Fruit fly (Drosophila melanogaster) whole organism, embryonic: ENCODE data around the gene Obp99c.
A peak's percentile ranks its signal among the peaks of the same experiment; 100 is the strongest.

Experiments used
- Aef1 ChIP-seq: fragments of 200-800 bp; sonication (Bioruptor generic); IDR thresholded peaks from 3 replicates; pipeline ENCODE4 v1.3.6; 2022; ENCODE audit warnings: missing biosample characterization, missing genetic modification characterization
- CG10565 ChIP-seq: fragments of 200-800 bp; sonication (Bioruptor generic); optimal IDR thresholded peaks from 3 replicates; lab custom pipeline; 2016; ENCODE audit warnings: missing biosample characterization, mild to moderate bottlenecking, missing genetic modification characterization
- CG11695 ChIP-seq: fragments of 200-800 bp; sonication (Bioruptor generic); IDR thresholded peaks from 3 replicates; pipeline ENCODE4 v1.3.6; 2022; ENCODE audit warnings: missing biosample characterization, missing genetic modification characterization
- CG12219 ChIP-seq: fragments of 200-800 bp; sonication (Bioruptor generic); optimal IDR thresholded peaks from 3 replicates; lab custom pipeline; 2018; ENCODE audit warnings: missing biosample characterization, mild to moderate bottlenecking, missing genetic modification characterization
- CG1233 ChIP-seq: fragments of 200-800 bp; sonication (Bioruptor generic); optimal IDR thresholded peaks from 4 replicates; lab custom pipeline; 2018; ENCODE audit warnings: missing biosample characterization, mild to moderate bottlenecking, missing genetic modification characterization
- CG13287 ChIP-seq: fragments of 200-800 bp; sonication (Bioruptor generic); IDR thresholded peaks from 2 replicates; pipeline ENCODE4 v1.3.6; 2022; ENCODE audit warnings: missing biosample characterization, missing genetic modification characterization; ENCODE audit not compliant: partially characterized antibody
- CG14014 ChIP-seq: fragments of 200-800 bp; sonication (Bioruptor generic); IDR thresholded peaks from 2 replicates; pipeline ENCODE4 v1.3.6; 2022; ENCODE audit warnings: missing biosample characterization, missing genetic modification characterization
- CG16813 ChIP-seq: fragments of 200-800 bp; sonication (Bioruptor generic); IDR thresholded peaks from 3 replicates; pipeline ENCODE4 v1.3.6; 2022; ENCODE audit warnings: missing biosample characterization, missing genetic modification characterization; ENCODE audit not compliant: partially characterized antibody
- CG16815 ChIP-seq: fragments of 200-800 bp; sonication (Bioruptor generic); optimal IDR thresholded peaks from 3 replicates; lab custom pipeline; 2017; ENCODE audit warnings: missing biosample characterization, mild to moderate bottlenecking, missing genetic modification characterization
- CG17186 ChIP-seq: fragments of 200-800 bp; sonication (Bioruptor generic); optimal IDR thresholded peaks from 3 replicates; lab custom pipeline; 2017; ENCODE audit warnings: missing biosample characterization, missing genetic modification reagents, missing genetic modification characterization
- CG17328 ChIP-seq: fragments of 200-800 bp; sonication (Bioruptor generic); IDR thresholded peaks from 2 replicates; pipeline ENCODE4 v1.3.6; 2022; ENCODE audit warnings: missing biosample characterization, missing genetic modification characterization
- CG17802 ChIP-seq: fragments of 200-800 bp; sonication (Bioruptor generic); optimal IDR thresholded peaks from 2 replicates; lab custom pipeline; 2018; ENCODE audit warnings: missing biosample characterization, mild to moderate bottlenecking, missing genetic modification characterization, moderate library complexity
- CG1792 ChIP-seq: fragments of 200-800 bp; sonication (Bioruptor generic); optimal IDR thresholded peaks from 2 replicates; lab custom pipeline; 2016; ENCODE audit warnings: missing biosample characterization, missing genetic modification characterization
- CG30431 ChIP-seq: fragments of 200-800 bp; sonication (Bioruptor generic); optimal IDR thresholded peaks from 2 replicates; lab custom pipeline; 2017; ENCODE audit warnings: missing biosample characterization, missing genetic modification characterization
- CG32767 ChIP-seq: fragments of 200-800 bp; sonication (Bioruptor generic); IDR thresholded peaks from 2 replicates; pipeline ENCODE4 v1.3.6; 2022; ENCODE audit warnings: missing biosample characterization, missing genetic modification characterization
- CG4328 ChIP-seq: fragments of 200-800 bp; sonication (Bioruptor generic); optimal IDR thresholded peaks from 3 replicates; lab custom pipeline; 2017; ENCODE audit warnings: missing biosample characterization, missing genetic modification reagents, missing genetic modification characterization
- CG7963 ChIP-seq: fragments of 200-800 bp; sonication (Bioruptor generic); IDR thresholded peaks from 3 replicates; pipeline ENCODE4 v1.3.6; 2022; ENCODE audit warnings: missing biosample characterization, missing genetic modification characterization; ENCODE audit not compliant: partially characterized antibody
- CG8281 ChIP-seq: fragments of 200-800 bp; sonication (Bioruptor generic); optimal IDR thresholded peaks from 2 replicates; lab custom pipeline; 2018; ENCODE audit warnings: missing biosample characterization, mild to moderate bottlenecking, missing genetic modification characterization, moderate library complexity
- CG8765 ChIP-seq: fragments of 200-800 bp; sonication (Bioruptor generic); IDR thresholded peaks from 2 replicates; pipeline ENCODE4 v1.3.6; 2022; ENCODE audit warnings: missing biosample characterization, missing genetic modification characterization
- CG8924 ChIP-seq: fragments of 200-800 bp; optimal IDR thresholded peaks from 3 replicates; lab custom pipeline; 2019; ENCODE audit warnings: missing biosample characterization, mild to moderate bottlenecking, missing genetic modification characterization, moderate library complexity
- CG9727 ChIP-seq: fragments of 200-800 bp; sonication (Bioruptor generic); optimal IDR thresholded peaks from 3 replicates; lab custom pipeline; 2017; ENCODE audit warnings: missing biosample characterization, mild to moderate bottlenecking, missing genetic modification characterization
- D ChIP-seq, 2 experiments: fragments of 200-800 bp in 1 of 2; fragments of >200 bp in 1 of 2; sonication (Bioruptor generic) in 1 of 2; optimal IDR thresholded peaks; 2 replicates in 1 of 2; 3 replicates in 1 of 2; lab custom pipeline; 2017; ENCODE audit warnings: mild to moderate bottlenecking in 1 of 2, missing biosample characterization in 1 of 2, missing genetic modification characterization in 1 of 2, missing genetic modification reagents in 1 of 2
- H2.0 ChIP-seq: fragments of 200-800 bp; sonication (Bioruptor generic); IDR thresholded peaks from 2 replicates; pipeline ENCODE4 v1.3.6; 2022; ENCODE audit warnings: missing biosample characterization, missing genetic modification characterization
- Hey ChIP-seq: fragments of 200-800 bp; sonication (Bioruptor generic); optimal IDR thresholded peaks from 3 replicates; lab custom pipeline; 2018; ENCODE audit warnings: missing biosample characterization, mild to moderate bottlenecking, missing genetic modification characterization
- Max ChIP-seq: fragments of 200-800 bp; sonication (Bioruptor generic); optimal IDR thresholded peaks from 2 replicates; lab custom pipeline; 2016; ENCODE audit warnings: missing biosample characterization, mild to moderate bottlenecking, missing genetic modification characterization
- Neu2 ChIP-seq: fragments of 200-800 bp; sonication (Bioruptor generic); optimal IDR thresholded peaks from 3 replicates; lab custom pipeline; 2016; ENCODE audit warnings: missing biosample characterization, missing genetic modification characterization, borderline replicate concordance
- Scr ChIP-seq: fragments of 200-800 bp; sonication (Bioruptor generic); IDR thresholded peaks from 2 replicates; pipeline ENCODE4 v1.3.6; 2022; ENCODE audit warnings: missing biosample characterization, missing genetic modification characterization; ENCODE audit not compliant: partially characterized antibody
- croc ChIP-seq: fragments of 200-800 bp; sonication (Bioruptor generic); conservative IDR thresholded peaks from 3 replicates; pipeline ENCODE4 v1.3.6; 2022; ENCODE audit warnings: missing biosample characterization, missing genetic modification characterization
- cwo ChIP-seq: fragments of 200-800 bp; sonication (Bioruptor generic); optimal IDR thresholded peaks from 3 replicates; lab custom pipeline; 2017; ENCODE audit warnings: missing biosample characterization, missing genetic modification characterization, mild to moderate bottlenecking, moderate library complexity, missing genetic modification reagents
- dpn ChIP-seq, 2 experiments: fragments of 200-800 bp; sonication (Bioruptor generic); optimal IDR thresholded peaks; 3 replicates each; lab custom pipeline; 2016; ENCODE audit warnings: missing biosample characterization in 2 of 2, missing genetic modification characterization in 2 of 2
- exex ChIP-seq: fragments of 200-800 bp; sonication (Bioruptor generic); optimal IDR thresholded peaks from 4 replicates; lab custom pipeline; 2018; ENCODE audit warnings: missing biosample characterization, mild to moderate bottlenecking, missing genetic modification characterization, moderate library complexity
- eyg ChIP-seq: fragments of 200-800 bp; sonication (Bioruptor generic); optimal IDR thresholded peaks from 3 replicates; lab custom pipeline; 2016; ENCODE audit warnings: missing biosample characterization, missing genetic modification characterization
- fd3F ChIP-seq: fragments of 200-800 bp; sonication (Bioruptor generic); optimal IDR thresholded peaks from 2 replicates; lab custom pipeline; 2018; ENCODE audit warnings: missing biosample characterization, mild to moderate bottlenecking, missing genetic modification characterization, moderate library complexity
- fd64A ChIP-seq: fragments of 200-800 bp; sonication (Bioruptor generic); optimal IDR thresholded peaks from 3 replicates; lab custom pipeline; 2018; ENCODE audit warnings: missing biosample characterization, mild to moderate bottlenecking, missing genetic modification characterization
- fd96Cb ChIP-seq: fragments of 200-800 bp; sonication (Bioruptor generic); optimal IDR thresholded peaks from 2 replicates; lab custom pipeline; 2018; ENCODE audit warnings: missing biosample characterization, mild to moderate bottlenecking, missing genetic modification characterization, moderate library complexity
- gsb-n ChIP-seq: fragments of 200-800 bp; sonication (Bioruptor generic); optimal IDR thresholded peaks from 3 replicates; lab custom pipeline; 2018; ENCODE audit warnings: missing biosample characterization, mild to moderate bottlenecking, missing genetic modification characterization
- ind ChIP-seq: fragments of 200-800 bp; sonication (Bioruptor generic); optimal IDR thresholded peaks from 3 replicates; lab custom pipeline; 2016; ENCODE audit warnings: missing biosample characterization, missing genetic modification characterization
- jing ChIP-seq: fragments of 200-800 bp; sonication (Bioruptor generic); optimal IDR thresholded peaks from 2 replicates; lab custom pipeline; 2018; ENCODE audit warnings: missing biosample characterization, mild to moderate bottlenecking, missing genetic modification characterization
- kni ChIP-seq: fragments of 200-800 bp; sonication (Bioruptor generic); optimal IDR thresholded peaks from 3 replicates; lab custom pipeline; 2017; ENCODE audit warnings: mild to moderate bottlenecking, missing biosample characterization, missing genetic modification reagents, missing genetic modification characterization
- lilli ChIP-seq: fragments of 200-800 bp; sonication (Bioruptor generic); optimal IDR thresholded peaks from 3 replicates; lab custom pipeline; 2016; ENCODE audit warnings: missing biosample characterization, missing genetic modification characterization
- mirr ChIP-seq: fragments of 200-800 bp; sonication (Bioruptor generic); optimal IDR thresholded peaks from 3 replicates; lab custom pipeline; 2018; ENCODE audit warnings: missing biosample characterization, mild to moderate bottlenecking, missing genetic modification characterization
- nau ChIP-seq: fragments of 200-800 bp; sonication (Bioruptor generic); optimal IDR thresholded peaks from 3 replicates; lab custom pipeline; 2017; ENCODE audit warnings: missing biosample characterization, mild to moderate bottlenecking, missing genetic modification characterization, missing genetic modification reagents
- odd ChIP-seq: fragments of 200-800 bp; sonication (Bioruptor generic); optimal IDR thresholded peaks from 2 replicates; lab custom pipeline; 2017; ENCODE audit warnings: missing biosample characterization, mild to moderate bottlenecking, missing genetic modification characterization
- pho ChIP-seq: fragments of 200-800 bp; sonication (Bioruptor generic); optimal IDR thresholded peaks from 2 replicates; lab custom pipeline; 2016; ENCODE audit warnings: missing biosample characterization, missing genetic modification characterization
- tap ChIP-seq: fragments of 200-800 bp; optimal IDR thresholded peaks from 3 replicates; lab custom pipeline; 2019; ENCODE audit warnings: missing biosample characterization, mild to moderate bottlenecking, missing genetic modification characterization, moderate library complexity
- trem ChIP-seq: fragments of 200-800 bp; optimal IDR thresholded peaks from 3 replicates; lab custom pipeline; 2019; ENCODE audit warnings: missing biosample characterization, mild to moderate bottlenecking, missing genetic modification characterization, moderate library complexity
- wor ChIP-seq: fragments of 200-800 bp; sonication (Bioruptor generic); IDR thresholded peaks from 2 replicates; pipeline ENCODE4 v1.3.6; 2022; ENCODE audit warnings: missing biosample characterization, missing genetic modification characterization
- zen2 ChIP-seq: fragments of 200-800 bp; sonication (Bioruptor generic); IDR thresholded peaks from 3 replicates; pipeline ENCODE4 v1.3.6; 2022; ENCODE audit warnings: missing biosample characterization, missing genetic modification characterization; ENCODE audit not compliant: partially characterized antibody

Obp99c gene

DNA sequence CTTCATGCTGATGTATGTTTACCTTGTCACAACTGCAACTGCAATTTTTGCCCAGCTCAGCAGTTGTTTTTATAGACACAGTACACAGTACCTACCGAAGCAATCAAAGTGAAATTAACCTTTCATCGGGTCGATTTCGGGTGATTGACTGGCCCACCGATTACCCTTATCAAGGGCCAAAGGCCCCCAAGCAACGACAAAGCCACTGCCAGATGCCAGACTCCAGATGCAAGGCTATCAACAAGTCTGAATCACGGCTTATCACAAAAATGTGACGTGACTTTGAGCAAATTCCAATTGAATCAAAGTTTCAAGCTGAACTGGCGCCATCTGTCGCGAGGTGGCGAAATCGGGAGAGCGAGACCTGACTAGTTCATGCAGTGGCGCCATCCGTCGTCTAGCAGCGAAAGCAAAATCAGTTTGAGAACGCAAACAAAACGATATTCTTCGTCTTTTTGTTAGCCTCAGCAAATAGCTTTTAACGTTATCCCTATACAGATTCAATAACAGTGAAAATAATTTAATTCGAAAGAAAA, 27.7 kb upstream of the Obp99c start, which contains the start of gene Obp99b (continued):
- TF ChIP-seq croc (GFP tag; lab: Robert Waterston, UW): peak; percentile 48; the same call in 2 of the 3 replicates
- TF ChIP-seq Scr (GFP tag; lab: Robert Waterston, UW): no peak
- TF ChIP-seq CG32767 (GFP tag; lab: Robert Waterston, UW): no peak; the same call in 1 of the 2 replicates
- peak; percentile 47 for TF ChIP-seq fd96Cb
- TF ChIP-seq cwo (GFP tag; lab: Kevin White, UChicago): no peak
- TF ChIP-seq CG8924 (tag; lab: Kevin White, UChicago): peak; percentile 11
- TF ChIP-seq CG30431: peak; percentile 83
- TF ChIP-seq jing (GFP tag; lab: Kevin White, UChicago): peak; percentile 76
- peak; percentile 60 for TF ChIP-seq CG1792 (GFP tag; lab: Kevin White, UChicago)
- peak; percentile 85 for TF ChIP-seq CG17186 (GFP tag; lab: Kevin White, UChicago)
- no peak for TF ChIP-seq CG7963
- peak; percentile 73 for TF ChIP-seq CG9727
- TF ChIP-seq zen2 (GFP tag; lab: Robert Waterston, UW): no peak
- TF ChIP-seq pho: no peak
- peak; percentile 66; the same call in 1 of the 2 replicates for TF ChIP-seq CG14014 (GFP tag; lab: Robert Waterston, UW)
- peak; percentile 46 for TF ChIP-seq tap (tag; lab: Kevin White, UChicago)
- TF ChIP-seq fd64A (GFP tag; lab: Kevin White, UChicago): peak; percentile 87
- TF ChIP-seq odd (GFP tag; lab: Kevin White, UChicago): peak; percentile 83
- no peak for TF ChIP-seq CG13287 (GFP tag; lab: Robert Waterston, UW)
- peak; percentile 69; the same call in 2 of the 3 replicates for TF ChIP-seq CG11695 (GFP tag; lab: Robert Waterston, UW)
- peak; percentile 64 for TF ChIP-seq CG8281 (tag; lab: Kevin White, UChicago)
- TF ChIP-seq CG16813: no peak
- no peak; the same call in 1 of the 2 replicates for TF ChIP-seq CG8765 (GFP tag; lab: Robert Waterston, UW)
- TF ChIP-seq kni (GFP tag; lab: Kevin White, UChicago): peak; percentile 52
- TF ChIP-seq CG17802 (tag; lab: Kevin White, UChicago): peak; percentile 82
- peak; percentile 58 for TF ChIP-seq CG16815
- peak; percentile 5 for TF ChIP-seq CG10565 (GFP tag; lab: Kevin White, UChicago)
- TF ChIP-seq CG1233 (GFP tag; lab: Kevin White, UChicago): peak; percentile 82
- peak; percentile 58; the same call in 1 of the 3 replicates for TF ChIP-seq Aef1 (GFP tag; lab: Robert Waterston, UW)
- TF ChIP-seq ind (GFP tag; lab: Kevin White, UChicago): peak; percentile 76
- TF ChIP-seq dpn (GFP tag; optimal IDR thresholded peaks at IDR 0.05; lab: Kevin White, UChicago): peak; percentile 76 to 78
- TF ChIP-seq CG4328 (GFP tag; lab: Kevin White, UChicago): peak; percentile 52
- TF ChIP-seq exex (tag; lab: Kevin White, UChicago): no peak
- peak; percentile 88 for TF ChIP-seq mirr
- peak; percentile 51 for TF ChIP-seq Hey (tag; lab: Kevin White, UChicago)
- peak; percentile 32 for TF ChIP-seq lilli (GFP tag; lab: Kevin White, UChicago)
- peak; percentile 43 for TF ChIP-seq fd3F
- no peak for TF ChIP-seq D (optimal IDR thresholded peaks at IDR 0.05; lab: Kevin White, UChicago)
- TF ChIP-seq D (GFP tag; optimal IDR thresholded peaks at IDR 0.05; lab: Kevin White, UChicago): peak; percentile 77
- TF ChIP-seq Neu2 (GFP tag; lab: Kevin White, UChicago): peak; percentile 34
- peak; percentile 70 for TF ChIP-seq nau
- TF ChIP-seq trem (tag; lab: Kevin White, UChicago): peak; percentile 46
- TF ChIP-seq CG12219 (GFP tag; lab: Kevin White, UChicago): peak; percentile 90
- peak; percentile 39 for TF ChIP-seq Max (GFP tag; lab: Kevin White, UChicago)
- peak; percentile 57 for TF ChIP-seq wor
- TF ChIP-seq CG17328 (GFP tag; lab: Robert Waterston, UW): peak; percentile 86
- peak; percentile 77 for TF ChIP-seq H2.0 (GFP tag; lab: Robert Waterston, UW)
- peak; percentile 68 for TF ChIP-seq eyg (GFP tag; lab: Kevin White, UChicago)
- TF ChIP-seq gsb-n (tag; lab: Kevin White, UChicago): peak; percentile 67
